Worm (Caenorhabditis elegans) whole organism, L4 larva: Measurements from ENCODE around the gene F12A10.8.

Experiments used
- ceh-62 ChIP-seq: sonication (generic microtip); optimal IDR thresholded peaks from 2 replicates; lab custom pipeline; 2017; ENCODE audit warnings: missing biosample characterization, missing genetic modification characterization
- lir-3 ChIP-seq: sonication (generic microtip); optimal IDR thresholded peaks from 2 replicates; lab custom pipeline; 2016; ENCODE audit warnings: mild to moderate bottlenecking, missing genetic modification characterization, missing compliant biosample characterization
- nhr-237 ChIP-seq: sonication (generic microtip); optimal IDR thresholded peaks from 2 replicates; lab custom pipeline; 2017; ENCODE audit warnings: missing biosample characterization, missing genetic modification characterization

DNA sequence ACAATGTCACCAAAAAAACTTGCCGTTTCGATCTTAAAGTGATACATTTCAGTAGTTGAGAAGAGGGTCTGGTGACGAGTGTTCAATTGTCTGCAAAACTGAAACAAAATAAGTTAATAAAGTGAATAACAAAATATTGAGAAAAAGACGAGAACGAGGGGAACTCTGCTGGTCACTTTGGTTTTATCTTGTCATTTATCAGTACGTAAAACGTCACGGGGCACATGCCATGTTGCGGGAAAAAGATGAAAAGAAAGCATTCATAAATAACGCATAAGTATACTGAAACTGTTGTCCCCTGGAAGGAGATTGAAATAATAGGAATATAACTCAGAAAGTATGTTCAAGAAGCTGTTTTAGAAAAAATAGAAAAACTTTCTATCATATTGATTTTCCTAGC lies 14.0 kb upstream of the F12A10.8 start, which contains the start of gene sahd-1:
- no peak for TF ChIP-seq nhr-237 (tag; lab: Kevin White, UChicago)
- TF ChIP-seq lir-3 (tag; lab: Kevin White, UChicago), result no peak
- TF ChIP-seq ceh-62 (tag; lab: Kevin White, UChicago), result no peak
